Worm (Caenorhabditis elegans): ENCODE measurements around the gene best-16.

best-16 gene

DNA sequence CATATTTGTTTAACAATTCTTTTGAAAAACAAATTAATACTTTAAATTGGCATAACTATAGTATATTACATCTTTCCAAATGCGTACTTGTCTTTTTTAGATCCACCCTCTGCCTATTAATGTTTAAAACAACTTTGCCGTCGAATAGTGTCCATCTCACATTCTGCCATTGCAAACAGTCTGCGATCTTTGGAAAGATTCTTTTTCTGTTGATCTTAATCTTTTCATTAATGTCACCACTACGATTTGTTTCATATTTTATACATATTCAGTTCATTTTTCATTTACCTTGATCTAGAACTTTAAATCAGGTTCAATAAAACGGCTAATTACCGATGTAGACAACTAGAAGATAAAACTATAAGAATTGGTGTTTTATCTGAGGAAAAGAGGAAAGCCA, 39.0 kb upstream of the best-16 start:
- TF ChIP-seq fkh-10 (GFP tag; optimal IDR thresholded peaks at IDR 0.05) (no peak), skn-1 (tag; optimal IDR thresholded peaks at IDR 0.05) (no peak), unc-130 (GFP tag; optimal IDR thresholded peaks at IDR 0.05) (no peak), lin-13 (GFP tag; optimal IDR thresholded peaks at IDR 0.05) (no peak), saeg-2 (GFP tag; IDR thresholded peaks at IDR 0.05) (no peak), daf-19 (GFP tag; conservative IDR thresholded peaks at IDR 0.05) (no peak), aha-1 (tag) (peak; percentile 42)

DNA sequence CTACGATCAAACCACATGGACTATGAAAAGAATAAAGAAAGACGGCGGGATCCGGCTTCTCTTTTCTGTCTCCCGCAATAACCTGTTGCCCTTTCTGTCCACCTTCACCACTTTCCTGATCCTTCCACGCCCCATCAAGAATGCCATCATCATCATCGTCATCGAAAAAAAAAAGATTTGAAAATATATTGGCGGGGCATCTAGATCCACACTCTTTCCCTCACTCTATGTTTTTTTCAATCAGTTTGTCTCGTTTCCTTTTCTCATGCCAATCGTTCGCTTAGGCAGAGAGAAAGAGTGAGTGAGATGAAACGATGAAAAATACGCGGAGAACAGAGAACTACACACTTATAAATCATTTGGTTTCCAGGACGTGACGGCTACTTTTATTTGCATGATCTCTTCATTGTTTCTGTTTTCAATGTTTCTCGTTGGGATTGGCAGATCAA, 38.0 kb upstream of the best-16 start:
- TF ChIP-seq aha-1 (tag), result peak; percentile 41
- TF ChIP-seq daf-16 (GFP tag; optimal IDR thresholded peaks at IDR 0.05), result peak in 1 of 2 experiments; percentile 52
- TF ChIP-seq daf-16 (tag; optimal IDR thresholded peaks at IDR 0.05), result no peak
- no peak for TF ChIP-seq ceh-44 (GFP tag; IDR thresholded peaks at IDR 0.05)
- TF ChIP-seq mxl-3 (GFP tag; optimal IDR thresholded peaks at IDR 0.05), result peak; percentile 78
- TF ChIP-seq nhr-28 (tag; optimal IDR thresholded peaks at IDR 0.05), result peak; percentile 42
- no peak for TF ChIP-seq fkh-10 (GFP tag; optimal IDR thresholded peaks at IDR 0.05)
- TF ChIP-seq ZK337.2 (GFP tag; IDR thresholded peaks at IDR 0.05), result no peak
- TF ChIP-seq nhr-48 (tag; optimal IDR thresholded peaks at IDR 0.05), result peak; percentile 60
- TF ChIP-seq hlh-11 (tag; optimal IDR thresholded peaks at IDR 0.05), result peak; percentile 81
- TF ChIP-seq mdl-1 (tag; optimal IDR thresholded peaks at IDR 0.05), result peak in 1 of 2 experiments; percentile 30
- peak in 1 of 2 experiments; percentile 83 for TF ChIP-seq unc-62 (GFP tag; optimal IDR thresholded peaks at IDR 0.05 in 1 of 2)
- TF ChIP-seq unc-62 (tag; optimal IDR thresholded peaks at IDR 0.05), result no peak
- no peak for TF ChIP-seq F26F4.8 (GFP tag; conservative IDR thresholded peaks at IDR 0.05)

DNA sequence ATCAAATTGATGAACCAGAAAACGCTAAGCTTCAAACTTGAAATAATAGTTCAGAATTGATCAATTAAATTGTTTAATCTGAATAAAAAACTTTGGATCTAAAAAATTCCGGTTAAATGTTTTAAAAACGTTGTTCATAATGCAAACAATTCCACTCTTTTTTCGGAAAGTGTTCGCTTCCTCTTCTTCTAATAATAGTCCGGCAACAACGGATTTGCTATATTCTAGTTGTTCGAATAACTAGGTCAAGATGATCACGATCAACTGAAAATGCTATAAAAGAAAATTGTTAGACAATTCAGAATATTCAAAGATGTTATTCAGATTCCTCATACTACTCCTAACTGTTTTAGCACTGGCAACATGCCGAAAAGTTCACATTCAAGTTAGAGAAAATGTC, 35.3 kb upstream of the best-16 start, which contains the start of gene D2024.4:
Gene D2024.4 (plus strand): TSS at position 301 of the 400 bp plus-strand sequence.
- TF ChIP-seq lir-3 (tag; optimal IDR thresholded peaks at IDR 0.05) (no peak), Y75B8A.6 (GFP tag; IDR thresholded peaks at IDR 0.05) (no peak), aha-1 (tag) (no peak), ctbp-1 (GFP tag; IDR thresholded peaks at IDR 0.05) (no peak), ceh-20 (GFP tag; IDR thresholded peaks at IDR 0.05) (no peak), ceh-32 (tag; optimal IDR thresholded peaks at IDR 0.05; ENCODE audit: poor library complexity) (no peak), ZK546.5 (tag; optimal IDR thresholded peaks at IDR 0.05) (no peak), madf-5 (GFP tag; IDR thresholded peaks at IDR 0.05) (no peak), ZK337.2 (GFP tag; IDR thresholded peaks at IDR 0.05) (no peak), ceh-44 (GFP tag; IDR thresholded peaks at IDR 0.05) (no peak), hmg-1.1 (GFP tag; IDR thresholded peaks at IDR 0.05) (no peak), zfp-3 (GFP tag; conservative IDR thresholded peaks at IDR 0.05) (no peak), tag-97 (GFP tag; IDR thresholded peaks at IDR 0.05) (no peak), skn-1 (tag; optimal IDR thresholded peaks at IDR 0.05) (no peak), daf-8 (GFP tag; IDR thresholded peaks at IDR 0.05) (no peak), sdz-12 (GFP tag; optimal IDR thresholded peaks at IDR 0.05) (no peak)

DNA sequence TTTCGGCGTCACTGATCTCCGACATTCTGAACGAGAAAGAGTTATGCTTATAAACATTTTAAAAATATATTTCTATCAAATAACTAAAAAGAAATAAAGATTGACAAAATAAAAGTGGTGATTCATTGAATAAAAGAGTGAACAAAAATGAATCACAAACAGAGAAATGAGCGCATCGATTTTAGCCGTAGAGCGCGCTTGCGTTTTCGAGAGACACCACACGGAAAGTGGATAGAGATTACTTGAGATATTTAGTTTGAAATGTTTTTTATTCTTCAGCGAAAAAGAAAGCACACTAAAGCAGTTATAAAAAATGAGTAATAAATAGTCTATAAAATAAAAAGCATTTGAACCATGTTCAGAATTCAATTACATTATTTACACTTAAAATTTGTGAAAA, 34.6 kb upstream of the best-16 start, which contains the start of gene cap-1:
Gene cap-1 (minus strand): TSS at position 26 of the 400 bp plus-strand sequence.
- peak; percentile 96 for TF ChIP-seq mes-2 (tag; optimal IDR thresholded peaks at IDR 0.05; ENCODE audit: poor library complexity, severe bottlenecking)
- peak; percentile 72 for TF ChIP-seq nhr-28 (tag; optimal IDR thresholded peaks at IDR 0.05)
- TF ChIP-seq rbr-2 (tag; optimal IDR thresholded peaks at IDR 0.05), result peak; percentile 63
- TF ChIP-seq hif-1 (tag; optimal IDR thresholded peaks at IDR 0.05), result peak in 1 of 2 experiments; percentile 60
- TF ChIP-seq dmd-9 (GFP tag; IDR thresholded peaks at IDR 0.05), result no peak
- TF ChIP-seq pha-4 (GFP tag; IDR thresholded peaks at IDR 0.05), result no peak
- peak; percentile 94 for TF ChIP-seq pha-4 (tag; optimal IDR thresholded peaks at IDR 0.05)
- TF ChIP-seq ceh-28 (tag; optimal IDR thresholded peaks at IDR 0.05), result peak; percentile 43
- 0 out of 2 replicates have a peak, but pooled peaks have one; percentile 29 for TF ChIP-seq dmd-6 (GFP tag; IDR thresholded peaks at IDR 0.05)
- TF ChIP-seq T20F7.1 (GFP tag; optimal IDR thresholded peaks at IDR 0.05), result peak; percentile 47
- peak; percentile 88 for TF ChIP-seq mep-1 (tag; optimal IDR thresholded peaks at IDR 0.05)
- peak; percentile 37 for TF ChIP-seq pqm-1 (tag; optimal IDR thresholded peaks at IDR 0.05)
- TF ChIP-seq dpl-1 (GFP tag; optimal IDR thresholded peaks at IDR 0.05), result peak; percentile 58
- no peak for TF ChIP-seq F37D6.2 (tag; optimal IDR thresholded peaks at IDR 0.05)
- TF ChIP-seq hlh-11 (tag; optimal IDR thresholded peaks at IDR 0.05), result peak; percentile 45
- no peak for TF ChIP-seq ceh-82 (tag; optimal IDR thresholded peaks at IDR 0.05)
- TF ChIP-seq lsy-2 (tag; optimal IDR thresholded peaks at IDR 0.05), result peak in 1 of 2 experiments; percentile 85
- TF ChIP-seq nhr-77 (tag; optimal IDR thresholded peaks at IDR 0.05), result peak; percentile 85
- TF ChIP-seq duxl-1 (tag; optimal IDR thresholded peaks at IDR 0.05; ENCODE audit: poor library complexity), result no peak

Measured in whole organism, L4 larva.